Worm (Caenorhabditis elegans) whole organism, young adult: ENCODE measurements around the gene C16D2.1.

ENCODE experiments used
- egl-44 ChIP-seq: fragments of 200-800 bp; sonication (Bioruptor generic); IDR thresholded peaks from 2 replicates; pipeline ENCODE4 v1.3.6; 2022; ENCODE audit warnings: missing genetic modification reagents, missing genetic modification characterization, missing compliant biosample characterization
- ets-4 ChIP-seq: fragments of 200-800 bp; sonication (Bioruptor generic); optimal IDR thresholded peaks from 2 replicates; lab custom pipeline; 2018; ENCODE audit warnings: mild to moderate bottlenecking, missing genetic modification characterization, missing compliant biosample characterization

DNA sequence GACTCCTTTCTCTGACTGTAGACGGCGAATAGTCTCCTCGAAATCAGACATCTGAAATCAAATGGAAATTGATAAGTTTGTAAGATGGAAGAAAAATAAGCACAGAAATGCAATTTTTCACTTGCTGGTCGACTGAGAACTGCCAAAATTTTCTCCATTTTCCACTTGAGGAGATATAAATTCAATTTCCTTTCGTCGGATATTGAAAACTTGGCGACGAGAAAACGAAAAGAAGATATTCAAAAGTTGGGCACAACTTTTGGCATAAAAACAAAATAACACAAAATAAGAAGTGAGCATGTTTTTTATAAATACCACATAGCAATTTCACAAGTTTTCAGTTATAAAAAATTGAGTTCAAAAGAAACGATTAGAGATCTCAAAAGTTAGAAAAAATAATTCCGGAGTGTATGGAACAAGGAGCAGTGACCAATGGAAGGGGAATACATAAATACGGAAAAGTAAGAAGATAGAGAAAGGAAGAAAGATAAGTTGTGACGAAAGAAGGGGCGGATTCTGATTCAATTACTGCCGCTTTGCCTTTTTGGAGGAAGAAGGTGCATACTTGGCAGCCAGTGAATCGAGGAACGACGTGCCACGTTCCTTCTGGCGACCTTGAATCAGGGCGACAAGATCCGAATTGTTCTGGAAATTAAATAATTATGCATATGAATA lies 24.2 kb upstream of the C16D2.1 start, which contains the start of gene dyrb-1:
- TF ChIP-seq egl-44 (GFP tag; lab: Robert Waterston, UW) (no peak), ets-4 (GFP tag; lab: Kevin White, UChicago) (no peak)
